Fruit fly (Drosophila melanogaster): ENCODE measurements around the gene RpL30.

DNA sequence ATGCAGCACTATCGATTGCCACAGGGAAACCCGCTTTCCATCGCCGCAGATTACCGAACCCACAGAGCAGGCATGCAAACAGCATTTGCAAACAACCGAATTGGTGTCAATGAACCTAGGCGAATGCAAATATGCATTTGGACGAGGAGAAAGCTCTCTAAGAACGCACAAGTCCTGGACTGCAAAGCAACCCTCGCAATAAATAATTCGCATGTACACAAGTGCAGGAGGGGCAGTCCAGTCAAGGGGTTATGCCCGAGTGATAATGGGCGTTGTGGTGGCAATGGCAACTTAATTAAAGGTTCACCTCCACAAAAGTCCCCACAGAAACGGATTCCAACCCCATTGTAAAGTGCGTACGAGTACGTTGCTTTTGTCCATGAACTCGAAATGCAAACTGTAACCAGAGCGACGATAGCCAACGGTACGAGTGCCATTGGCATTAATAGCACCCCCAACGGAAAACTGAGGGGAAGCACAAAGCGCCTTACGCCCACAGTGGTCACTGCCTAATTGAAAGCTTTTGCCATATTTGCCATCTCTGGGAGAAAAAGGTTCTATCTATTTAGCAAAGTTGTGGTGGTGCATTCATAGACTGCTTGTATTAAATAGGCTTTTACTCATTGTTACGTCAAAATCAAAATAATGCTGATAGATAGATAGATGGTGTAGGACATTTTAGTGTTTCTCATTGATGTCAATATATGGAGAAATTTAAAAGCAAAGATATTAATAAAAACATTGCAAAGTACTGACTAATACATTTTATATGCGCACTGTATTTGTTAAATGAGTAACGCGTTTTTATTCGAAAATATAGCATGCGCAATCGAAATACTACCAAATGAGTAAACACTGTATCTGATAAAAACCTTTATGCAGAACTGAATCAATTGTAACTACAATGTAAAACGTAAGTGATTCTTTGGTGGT, 26.0 kb downstream of the RpL30 start:
- no peak for TF ChIP-seq pan (optimal IDR thresholded peaks at IDR 0.05)
- TF ChIP-seq CG8478 (optimal IDR thresholded peaks at IDR 0.05) = no peak
- TF ChIP-seq Dll (optimal IDR thresholded peaks at IDR 0.05) = no peak
- TF ChIP-seq psq (optimal IDR thresholded peaks at IDR 0.05) = no peak
- no peak for TF ChIP-seq usp (GFP tag; optimal IDR thresholded peaks at IDR 0.05)
- no peak for TF ChIP-seq EcR (GFP tag; optimal IDR thresholded peaks at IDR 0.05)

All from whole organism.